Worm (Caenorhabditis elegans) whole organism, L4/young adult: Measurements from ENCODE around the gene dylt-3.

Source experiments
- W03F9.2 ChIP-seq: fragments of 150-350 bp; optimal IDR thresholded peaks from 2 replicates; lab custom pipeline; 2014; ENCODE audit warnings: missing biosample characterization, missing genetic modification characterization
- dao-5 ChIP-seq: sonication (generic microtip); optimal IDR thresholded peaks from 2 replicates; lab custom pipeline; 2016; ENCODE audit warnings: missing genotype, missing genetic modification characterization, moderate library complexity, missing compliant biosample characterization

ce11 chrII:8212680-8213079 lies 31.1 kb downstream of the dylt-3 start, which contains the start of gene twk-3:
- TF ChIP-seq dao-5 (tag; lab: Kevin White, UChicago) (no peak), W03F9.2 (no peak)
